Fruit fly (Drosophila melanogaster) whole organism: Measurements from ENCODE around the gene CG14270.

Experiments used
- CG8478 ChIP-seq: fragments of >200 bp; optimal IDR thresholded peaks from 2 replicates; lab custom pipeline; 2018; ENCODE audit warnings: inconsistent platforms
- Dll ChIP-seq: fragments of >200 bp; optimal IDR thresholded peaks from 2 replicates; lab custom pipeline; 2017
- EcR ChIP-seq, 2 experiments: fragments of >200 bp; optimal IDR thresholded peaks; 2 replicates each; lab custom pipeline; 2017; ENCODE audit warnings: missing biosample characterization in 2 of 2, missing genetic modification characterization in 2 of 2, missing genetic modification reagents in 2 of 2
- pan ChIP-seq: fragments of >200 bp; optimal IDR thresholded peaks from 2 replicates; lab custom pipeline; 2017
- psq ChIP-seq: fragments of >200 bp; optimal IDR thresholded peaks from 2 replicates; lab custom pipeline; 2017
- usp ChIP-seq: fragments of >200 bp; optimal IDR thresholded peaks from 2 replicates; lab custom pipeline; 2017; ENCODE audit warnings: missing biosample characterization, missing genetic modification characterization, mixed read lengths

CG14270 gene

DNA sequence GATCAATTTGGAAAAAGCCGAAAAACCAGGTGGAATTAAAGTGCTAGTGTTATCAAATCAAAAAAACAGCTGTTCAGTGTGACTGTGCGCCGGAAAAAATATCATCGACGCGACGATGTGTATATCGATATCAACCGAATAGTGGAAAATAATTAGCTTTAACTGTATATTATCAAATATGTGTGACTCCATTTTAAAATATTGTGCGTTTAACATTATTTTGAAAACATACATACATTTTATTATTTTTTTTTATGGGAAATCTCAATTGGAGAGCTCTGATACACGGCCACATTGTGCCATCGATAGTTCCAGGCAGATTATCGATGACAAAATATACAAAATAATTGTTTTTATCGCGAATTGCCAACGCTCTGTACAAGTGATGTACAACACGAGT is at the start of gene CG14270, which contains the start of gene CG10803:
TSS of gene CG14270 (minus strand) at position 75 of the 400 bp plus-strand sequence.
TSS of gene CG10803 (plus strand) at position 347 of the 400 bp plus-strand sequence.
- TF ChIP-seq pan (lab: Kevin White, UChicago), result no peak

dm6 chrX:3530696-3531095 is 45.5 kb upstream of the CG14270 start:
- TF ChIP-seq pan (lab: Kevin White, UChicago) (no peak), CG8478 (no peak), psq (lab: Kevin White, UChicago) (no peak), Dll (no peak), EcR (GFP tag; optimal IDR thresholded peaks at IDR 0.05; lab: Kevin White, UChicago) (no peak)

DNA sequence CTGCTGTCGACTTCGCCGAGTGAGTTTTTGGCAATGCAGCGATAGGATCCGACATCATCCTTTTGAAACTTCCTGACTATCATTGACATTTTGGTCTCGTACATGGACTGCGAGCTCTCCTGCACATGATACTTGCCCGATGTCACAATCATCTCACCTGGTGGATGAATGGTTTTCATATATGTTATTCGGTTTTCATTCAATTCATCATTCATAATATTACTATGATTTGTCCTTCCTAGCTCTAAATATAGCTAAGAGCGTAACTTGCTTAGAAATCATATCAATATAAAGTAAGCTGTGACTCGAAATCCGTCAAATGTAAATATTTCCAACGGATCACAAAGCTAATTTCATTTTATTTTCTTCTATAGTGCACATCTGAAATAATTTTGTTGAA is 28.8 kb upstream of the CG14270 start, which contains the start of gene CG13021:
TSS of gene CG13021 (plus strand) at position 301 of the 400 bp plus-strand sequence.
- no peak for TF ChIP-seq EcR (GFP tag; optimal IDR thresholded peaks at IDR 0.05; lab: Kevin White, UChicago)
- no peak for TF ChIP-seq psq (lab: Kevin White, UChicago)
- TF ChIP-seq pan (lab: Kevin White, UChicago), result no peak
- TF ChIP-seq CG8478, result no peak
- no peak for TF ChIP-seq Dll
- TF ChIP-seq usp (GFP tag; lab: Kevin White, UChicago), result no peak

- TF ChIP-seq EcR (GFP tag; optimal IDR thresholded peaks at IDR 0.05; lab: Kevin White, UChicago) (no peak), pan (lab: Kevin White, UChicago) (no peak), Dll (no peak), psq (lab: Kevin White, UChicago) (no peak), usp (GFP tag; lab: Kevin White, UChicago) (no peak), CG8478 (no peak)
Measured at dm6 chrX:3504751-3505150, 19.6 kb upstream of the CG14270 start, which contains the start of gene Gas8. Gas8 (minus strand) TSS chrX:3504851.

- no peak for TF ChIP-seq CG8478
- TF ChIP-seq EcR (GFP tag; optimal IDR thresholded peaks at IDR 0.05; lab: Kevin White, UChicago), result no peak
- TF ChIP-seq pan (lab: Kevin White, UChicago), result no peak
- TF ChIP-seq usp (GFP tag; lab: Kevin White, UChicago), result no peak
- TF ChIP-seq Dll, result no peak
- TF ChIP-seq psq (lab: Kevin White, UChicago), result no peak
Measured at dm6 chrX:3504251-3504650, 19.1 kb upstream of the CG14270 start.

DNA sequence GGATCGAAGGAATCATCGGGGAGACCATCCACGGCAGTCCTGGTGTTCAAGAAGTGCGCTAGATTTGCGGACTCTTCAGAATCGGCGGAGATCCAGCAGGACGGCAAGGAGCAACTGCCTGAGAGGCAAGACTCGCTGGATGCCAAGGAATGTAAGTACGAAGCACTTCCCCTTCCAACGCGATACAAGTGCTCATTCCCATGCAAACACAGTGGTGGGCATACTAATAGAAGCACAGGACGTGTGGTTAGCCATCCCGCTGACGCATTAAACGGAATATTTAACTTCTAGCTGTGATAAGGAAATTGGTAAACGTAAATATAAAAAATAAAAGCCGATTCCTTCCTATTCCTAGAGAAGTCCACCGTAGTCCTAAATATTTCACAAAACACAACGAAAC is 693 bp upstream of the CG14270 start:
- TF ChIP-seq usp (GFP tag; lab: Kevin White, UChicago), result no peak
- no peak for TF ChIP-seq EcR (GFP tag; optimal IDR thresholded peaks at IDR 0.05; lab: Kevin White, UChicago)
- no peak for TF ChIP-seq psq (lab: Kevin White, UChicago)
- no peak for TF ChIP-seq pan (lab: Kevin White, UChicago)
- no peak for TF ChIP-seq Dll
- no peak for TF ChIP-seq CG8478

- TF ChIP-seq Dll, result no peak
- TF ChIP-seq usp (GFP tag; lab: Kevin White, UChicago), result no peak
- no peak for TF ChIP-seq psq (lab: Kevin White, UChicago)
Measured at dm6 chrX:3482119-3483014, 2.8 kb downstream of the CG14270 start, which contains the start of the genes CG10804 and CG10802. CG10804 (minus strand) TSS chrX:3482322. CG10802 (plus strand) TSS chrX:3482965.

dm6 chrX:3481034-3481433 is 4.1 kb downstream of the CG14270 start:
- TF ChIP-seq psq (lab: Kevin White, UChicago) (no peak), CG8478 (no peak), EcR (GFP tag; optimal IDR thresholded peaks at IDR 0.05; lab: Kevin White, UChicago) (no peak)

DNA sequence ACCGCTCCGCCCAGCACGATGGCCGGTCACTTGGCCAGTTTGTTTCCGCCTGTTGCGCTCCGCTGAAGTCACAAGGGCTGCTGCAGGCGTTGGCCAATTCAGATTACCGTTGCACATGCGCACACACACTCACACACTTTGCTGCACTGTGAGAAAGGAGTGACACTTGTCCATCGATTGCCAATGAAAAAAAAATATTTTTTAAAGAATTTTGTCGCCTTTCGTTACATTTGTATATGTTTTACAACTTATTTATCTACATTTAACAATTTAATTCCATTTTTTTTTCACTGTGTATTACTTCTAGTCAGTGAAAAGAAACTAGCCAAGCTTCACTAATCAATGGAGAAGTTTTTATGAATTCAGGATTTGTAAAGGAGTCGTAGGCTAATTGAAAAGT is 9.2 kb downstream of the CG14270 start:
- TF ChIP-seq Dll, result peak; percentile 67
- no peak for TF ChIP-seq EcR (GFP tag; optimal IDR thresholded peaks at IDR 0.05; lab: Kevin White, UChicago)

DNA sequence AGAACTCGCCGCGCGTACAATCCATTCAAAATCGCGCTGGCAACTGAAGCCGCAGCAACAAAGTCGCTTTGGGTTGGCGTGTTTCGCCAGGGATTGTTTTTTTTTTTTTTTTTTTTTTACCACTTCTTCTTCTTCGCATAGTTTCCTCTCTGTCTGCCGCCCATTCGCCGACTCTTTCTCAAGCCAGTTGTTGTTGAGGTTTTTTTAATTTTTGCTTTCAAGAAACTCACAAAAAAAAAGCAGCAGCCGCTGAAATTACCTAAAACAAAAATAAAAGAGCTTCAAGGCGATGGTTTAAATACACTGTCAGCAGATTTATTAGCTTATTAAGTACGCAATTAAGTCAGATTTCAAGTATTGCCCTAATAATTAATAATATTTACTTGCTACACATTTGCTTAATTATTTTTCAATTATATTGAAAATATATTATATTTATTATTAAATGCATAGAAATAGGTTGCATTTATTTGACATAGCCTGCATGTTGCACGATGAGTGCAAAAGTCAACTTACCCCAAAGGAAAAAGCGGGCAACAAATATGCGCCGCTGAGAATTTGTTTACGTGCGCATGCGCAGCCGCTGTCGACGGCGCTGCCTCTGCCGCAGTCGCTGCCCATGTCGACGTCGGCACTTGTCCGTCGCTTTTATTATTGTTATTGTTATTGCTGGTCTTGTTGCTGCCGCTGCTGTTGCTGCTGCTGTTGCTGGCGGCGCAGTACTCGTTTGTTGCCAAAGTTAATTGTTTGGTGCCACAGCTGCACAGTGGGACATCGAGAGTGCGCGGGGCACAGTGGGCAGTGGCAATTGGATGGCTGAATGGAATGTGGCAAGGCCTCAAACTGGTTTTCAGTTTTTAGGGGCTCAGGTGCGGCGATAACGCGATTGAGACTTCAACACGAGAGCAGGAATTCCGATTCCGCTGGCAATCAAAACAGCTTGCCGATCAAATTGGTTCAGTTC is 10.4 kb downstream of the CG14270 start, which contains the start of gene CG12206:
TSS of gene CG12206 (minus strand) at position 49 of the 964 bp plus-strand sequence.
- TF ChIP-seq Dll, result peak; percentile 42
- TF ChIP-seq CG8478, result no peak
- TF ChIP-seq psq (lab: Kevin White, UChicago), result no peak

dm6 chrX:3473636-3474035 is 11.5 kb downstream of the CG14270 start:
- TF ChIP-seq psq (lab: Kevin White, UChicago) (no peak), usp (GFP tag; lab: Kevin White, UChicago) (no peak), Dll (no peak), pan (lab: Kevin White, UChicago) (no peak), CG8478 (no peak), EcR (GFP tag; optimal IDR thresholded peaks at IDR 0.05; lab: Kevin White, UChicago) (no peak)

DNA sequence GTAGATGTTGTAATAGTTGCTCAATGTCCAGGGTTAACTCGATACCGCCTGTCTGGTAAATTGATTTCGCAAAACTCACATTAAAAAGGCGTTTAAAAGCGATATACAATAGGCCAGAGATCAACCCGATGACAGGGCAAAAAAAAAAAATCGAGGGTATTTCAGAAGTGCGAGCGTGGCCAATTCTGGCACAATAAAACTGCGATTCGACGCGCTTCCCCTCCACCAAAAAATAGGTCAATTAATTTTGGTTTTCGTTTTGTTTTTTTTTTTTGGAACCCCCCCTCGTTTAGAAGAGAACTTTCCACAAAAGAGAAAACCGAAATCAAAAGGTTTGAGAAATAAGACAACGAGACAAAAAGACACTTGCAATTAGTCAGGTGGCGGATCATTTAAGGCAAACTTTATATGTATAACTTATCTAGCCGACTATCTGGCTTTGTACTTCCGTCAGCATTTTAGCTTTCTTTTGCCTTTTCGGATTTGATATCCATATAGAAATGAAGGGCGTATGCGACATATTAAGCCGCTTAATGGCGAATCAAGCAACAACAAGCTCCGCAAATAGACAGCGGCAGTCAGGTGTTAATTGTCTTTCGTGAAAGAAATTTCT is 14.6 kb downstream of the CG14270 start:
- no peak for TF ChIP-seq pan (lab: Kevin White, UChicago)
- TF ChIP-seq usp (GFP tag; lab: Kevin White, UChicago), result no peak
- no peak for TF ChIP-seq CG8478
